Fruit fly (Drosophila melanogaster): ENCODE measurements around the gene CG15892.

Gene CG15892

DNA sequence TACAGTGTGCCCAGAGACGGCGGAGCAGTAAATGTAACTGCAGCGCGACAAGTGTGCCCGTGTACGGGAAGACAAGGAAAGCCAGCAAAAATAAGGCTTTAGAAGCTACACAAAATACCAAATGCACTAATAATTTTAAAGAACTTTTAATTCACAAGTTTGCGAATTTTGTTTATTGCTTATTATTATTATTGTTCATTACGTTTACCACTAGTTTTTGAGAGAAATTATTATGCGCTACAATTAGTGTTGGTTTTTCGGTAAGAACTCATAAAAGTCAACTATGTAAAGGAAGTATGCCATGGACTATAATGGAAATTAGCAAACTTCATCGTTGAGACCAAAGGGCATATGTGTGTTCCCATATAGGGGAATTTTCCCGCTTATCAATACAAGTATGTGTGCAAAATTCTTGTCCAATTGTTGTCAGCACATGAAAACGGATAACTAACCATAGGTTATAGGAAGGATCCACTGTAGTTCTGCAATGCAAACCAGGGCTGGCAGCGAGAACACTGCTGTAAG is 26.9 kb downstream of the CG15892 start, which contains the start of gene schlank (continued):
- TF ChIP-seq zfh1 (GFP tag; IDR thresholded peaks at IDR 0.05) (peak; percentile 58; the same call in 2 of the 3 replicates), sima (GFP tag; optimal IDR thresholded peaks at IDR 0.05) (no peak), Med (GFP tag) (peak; percentile 85), lbe (GFP tag; optimal IDR thresholded peaks at IDR 0.05) (no peak), az2 (GFP tag; optimal IDR thresholded peaks at IDR 0.05) (peak; percentile 55), lab (GFP tag; optimal IDR thresholded peaks at IDR 0.05) (no peak), cg (GFP tag; optimal IDR thresholded peaks at IDR 0.05) (no peak), CG4328 (GFP tag; optimal IDR thresholded peaks at IDR 0.05) (no peak), onecut (GFP tag; IDR thresholded peaks at IDR 0.05) (peak; percentile 8; the same call in 1 of the 2 replicates), Spps (tag; optimal IDR thresholded peaks at IDR 0.05) (no peak), CG10565 (GFP tag; optimal IDR thresholded peaks at IDR 0.05) (no peak), toy (GFP tag; IDR thresholded peaks at IDR 0.05) (no peak), danr (GFP tag; IDR thresholded peaks at IDR 0.05) (no peak), CG12744 (GFP tag; optimal IDR thresholded peaks at IDR 0.05) (no peak), scrt (GFP tag; optimal IDR thresholded peaks at IDR 0.05) (no peak), ap (GFP tag; IDR thresholded peaks at IDR 0.05) (0 out of 2 replicates have a peak, but pooled peaks have one; percentile 42), Max (GFP tag; optimal IDR thresholded peaks at IDR 0.05) (no peak), dmrt11E (tag; optimal IDR thresholded peaks at IDR 0.05) (peak; percentile 21), Scr (GFP tag; IDR thresholded peaks at IDR 0.05; ENCODE audit: partially characterized antibody) (no peak), CG10543 (GFP tag; optimal IDR thresholded peaks at IDR 0.05) (peak; percentile 49), CG1602 (GFP tag; optimal IDR thresholded peaks at IDR 0.05) (peak; percentile 60), tgo (GFP tag; IDR thresholded peaks at IDR 0.05) (peak; percentile 53; the same call in 2 of the 3 replicates), YL-1 (GFP tag; optimal IDR thresholded peaks at IDR 0.05) (no peak), sens-2 (GFP tag; IDR thresholded peaks at IDR 0.05) (no peak), vvl (GFP tag; IDR thresholded peaks at IDR 0.05) (peak; percentile 68), CG3995 (GFP tag; optimal IDR thresholded peaks at IDR 0.05) (no peak), CG15011 (GFP tag; optimal IDR thresholded peaks at IDR 0.05) (no peak), Hr51 (GFP tag; optimal IDR thresholded peaks at IDR 0.05) (peak in 1 of 2 experiments; percentile 1), CG2199 (GFP tag; IDR thresholded peaks at IDR 0.05) (no peak), al (GFP tag; IDR thresholded peaks at IDR 0.05) (no peak; the same call in 1 of the 2 replicates), row (GFP tag; IDR thresholded peaks at IDR 0.05) (peak; percentile 91), amos (GFP tag; IDR thresholded peaks at IDR 0.05; ENCODE audit: partially characterized antibody) (peak; percentile 11; the same call in 1 of the 2 replicates), pb (GFP tag; optimal IDR thresholded peaks at IDR 0.05) (no peak), CG30403 (GFP tag; optimal IDR thresholded peaks at IDR 0.05) (peak; percentile 62), CG14860 (GFP tag; IDR thresholded peaks at IDR 0.05; ENCODE audit: partially characterized antibody) (no peak), NFAT (GFP tag; IDR thresholded peaks at IDR 0.05) (peak; percentile 61), CG13424 (tag; optimal IDR thresholded peaks at IDR 0.05) (peak; percentile 53), CG12769 (tag; optimal IDR thresholded peaks at IDR 0.05) (peak; percentile 59), Meics (GFP tag; optimal IDR thresholded peaks at IDR 0.05) (peak; percentile 18), Adf1 (GFP tag; IDR thresholded peaks at IDR 0.05) (no peak), BEAF-32 (GFP tag; optimal IDR thresholded peaks at IDR 0.05) (peak; percentile 33), CG8359 (GFP tag; optimal IDR thresholded peaks at IDR 0.05; ENCODE audit: borderline replicate concordance) (no peak), CG10431 (GFP tag; optimal IDR thresholded peaks at IDR 0.05) (no peak), pzg (GFP tag; optimal IDR thresholded peaks at IDR 0.05) (peak; percentile 76), zen (tag; optimal IDR thresholded peaks at IDR 0.05) (peak; percentile 24), NK7.1 (GFP tag; optimal IDR thresholded peaks at IDR 0.05) (no peak), CG13894 (tag; optimal IDR thresholded peaks at IDR 0.05) (peak; percentile 23), cwo (GFP tag; optimal IDR thresholded peaks at IDR 0.05) (no peak), CG9609 (GFP tag; optimal IDR thresholded peaks at IDR 0.05) (peak; percentile 33), trh (GFP tag; optimal IDR thresholded peaks at IDR 0.05) (no peak)
